Worm (Caenorhabditis elegans) whole organism, mixed stage, embryonic: ENCODE data around the gene F36H1.3.

Experiments
- bed-3 ChIP-seq: fragments of 200-800 bp; sonication (Bioruptor generic); optimal IDR thresholded peaks from 3 replicates; lab custom pipeline; 2018; ENCODE audit warnings: mild to moderate bottlenecking, missing genetic modification characterization, moderate library complexity, missing compliant biosample characterization
- blmp-1 ChIP-seq: fragments of 150-350 bp; optimal IDR thresholded peaks from 2 replicates; lab custom pipeline; 2014; ENCODE audit warnings: missing biosample characterization, missing genetic modification characterization
- ceh-39 ChIP-seq: fragments of 150-350 bp; optimal IDR thresholded peaks from 2 replicates; lab custom pipeline; 2014; ENCODE audit warnings: missing biosample characterization, missing genetic modification characterization
- ceh-43 ChIP-seq: fragments of 200-800 bp; sonication (Bioruptor generic); optimal IDR thresholded peaks from 2 replicates; lab custom pipeline; 2018; ENCODE audit warnings: mild to moderate bottlenecking, missing genetic modification characterization, moderate library complexity, missing compliant biosample characterization
- ceh-83 ChIP-seq: fragments of 200-800 bp; sonication (Bioruptor generic); optimal IDR thresholded peaks from 2 replicates; lab custom pipeline; 2018; ENCODE audit warnings: mild to moderate bottlenecking, missing genetic modification characterization, missing compliant biosample characterization
- ces-1 ChIP-seq: fragments of 150-350 bp; optimal IDR thresholded peaks from 2 replicates; lab custom pipeline; 2014; ENCODE audit warnings: missing biosample characterization, missing genetic modification reagents, missing genetic modification characterization
- cnd-1 ChIP-seq: fragments of 200-800 bp; sonication (Bioruptor generic); optimal IDR thresholded peaks from 2 replicates; lab custom pipeline; 2018; ENCODE audit warnings: mild to moderate bottlenecking, missing genetic modification characterization, missing compliant biosample characterization
- elt-1 ChIP-seq: sonication (generic microtip); optimal IDR thresholded peaks from 2 replicates; lab custom pipeline; 2017; ENCODE audit warnings: missing genetic modification characterization, mild to moderate bottlenecking, missing compliant biosample characterization, antibody characterized with exemption, moderate library complexity, borderline replicate concordance; ENCODE audit not compliant: insufficient read depth
- elt-3 ChIP-seq: fragments of 150-350 bp; optimal IDR thresholded peaks from 2 replicates; lab custom pipeline; 2014; ENCODE audit warnings: missing biosample characterization, missing genetic modification characterization
- flh-1 ChIP-seq: fragments of 200-800 bp; sonication (Bioruptor generic); optimal IDR thresholded peaks from 2 replicates; lab custom pipeline; 2018; ENCODE audit warnings: mild to moderate bottlenecking, missing genetic modification characterization, moderate library complexity, missing compliant biosample characterization
- ham-2 ChIP-seq: fragments of 200-800 bp; sonication (Bioruptor generic); optimal IDR thresholded peaks from 2 replicates; lab custom pipeline; 2018; ENCODE audit warnings: mild to moderate bottlenecking, missing genetic modification characterization, missing compliant biosample characterization
- hlh-1 ChIP-seq: fragments of 150-350 bp; optimal IDR thresholded peaks from 2 replicates; lab custom pipeline; 2014; ENCODE audit warnings: missing biosample characterization, missing genetic modification reagents, missing genetic modification characterization
- lsy-2 ChIP-seq: fragments of 150-350 bp; optimal IDR thresholded peaks from 2 replicates; lab custom pipeline; 2014; ENCODE audit warnings: missing biosample characterization, missing genetic modification characterization
- mep-1 ChIP-seq: fragments of 150-350 bp; optimal IDR thresholded peaks from 2 replicates; lab custom pipeline; 2017; ENCODE audit warnings: missing biosample characterization, missing genetic modification reagents, missing genetic modification characterization, inconsistent platforms
- mls-2 ChIP-seq: sonication (generic microtip); optimal IDR thresholded peaks from 2 replicates; lab custom pipeline; 2016; ENCODE audit warnings: mild to moderate bottlenecking, missing genetic modification characterization, moderate library complexity, missing compliant biosample characterization
- nhr-12 ChIP-seq: fragments of 150-350 bp; optimal IDR thresholded peaks from 2 replicates; lab custom pipeline; 2014; ENCODE audit warnings: missing biosample characterization, missing genetic modification characterization
- nhr-2 ChIP-seq: fragments of 150-350 bp; optimal IDR thresholded peaks from 2 replicates; lab custom pipeline; 2014; ENCODE audit warnings: missing biosample characterization, missing genetic modification characterization
- nhr-237 ChIP-seq: fragments of 150-350 bp; optimal IDR thresholded peaks from 2 replicates; lab custom pipeline; 2014; ENCODE audit warnings: missing biosample characterization, missing genetic modification characterization
- nhr-28 ChIP-seq: fragments of 150-350 bp; optimal IDR thresholded peaks from 2 replicates; lab custom pipeline; 2014; ENCODE audit warnings: missing biosample characterization, missing genetic modification characterization
- nhr-76 ChIP-seq: sonication (generic microtip); optimal IDR thresholded peaks from 2 replicates; lab custom pipeline; 2017; ENCODE audit warnings: missing biosample characterization, missing genetic modification characterization
- pha-4 ChIP-seq: fragments of 150-350 bp; optimal IDR thresholded peaks from 2 replicates; lab custom pipeline; 2018; ENCODE audit warnings: missing biosample characterization, missing genetic modification reagents, missing genetic modification characterization
- sem-2 ChIP-seq: fragments of 200-800 bp; sonication (Bioruptor generic); optimal IDR thresholded peaks from 2 replicates; lab custom pipeline; 2018; ENCODE audit warnings: mild to moderate bottlenecking, missing genetic modification characterization, missing compliant biosample characterization
- snpc-4 ChIP-seq: fragments of 150-350 bp; optimal IDR thresholded peaks from 2 replicates; lab custom pipeline; 2014; ENCODE audit warnings: missing biosample characterization, missing genetic modification characterization
- sptf-1 ChIP-seq: sonication (generic microtip); optimal IDR thresholded peaks from 2 replicates; lab custom pipeline; 2017; ENCODE audit warnings: mild to moderate bottlenecking, missing genetic modification characterization, moderate library complexity, missing compliant biosample characterization
- tbx-8 ChIP-seq: fragments of 200-800 bp; sonication (Bioruptor generic); optimal IDR thresholded peaks from 2 replicates; lab custom pipeline; 2018; ENCODE audit warnings: mild to moderate bottlenecking, missing genetic modification characterization, moderate library complexity, missing compliant biosample characterization
- unc-120 ChIP-seq: sonication (generic microtip); optimal IDR thresholded peaks from 2 replicates; lab custom pipeline; 2017; ENCODE audit warnings: missing genetic modification characterization, missing compliant biosample characterization; ENCODE audit not compliant: poor library complexity, severe bottlenecking
- unc-39 ChIP-seq: fragments of 150-350 bp; optimal IDR thresholded peaks from 2 replicates; lab custom pipeline; 2014; ENCODE audit warnings: missing biosample characterization, missing genetic modification characterization
- unc-62 ChIP-seq: fragments of 150-350 bp; optimal IDR thresholded peaks from 2 replicates; lab custom pipeline; 2014; ENCODE audit warnings: missing biosample characterization, missing genetic modification reagents, missing genetic modification characterization
- zip-8 ChIP-seq: fragments of 150-350 bp; optimal IDR thresholded peaks from 2 replicates; lab custom pipeline; 2014; ENCODE audit warnings: missing biosample characterization, missing genetic modification characterization
- ztf-11 ChIP-seq: fragments of 150-350 bp; optimal IDR thresholded peaks from 2 replicates; lab custom pipeline; 2014; ENCODE audit warnings: missing biosample characterization, missing genetic modification characterization

F36H1.3 gene

ce11 chrIV:11049806-11050205 lies at the start of gene F36H1.3:
TSS of gene F36H1.3 (plus strand) at chrIV:11050128.
- TF ChIP-seq nhr-12 (tag; lab: Kevin White, UChicago) (no peak), unc-39 (no peak), elt-3 (tag; lab: Kevin White, UChicago) (no peak), ztf-11 (tag; lab: Kevin White, UChicago) (no peak), ham-2 (GFP tag; lab: Kevin White, UChicago) (no peak), sptf-1 (tag; lab: Kevin White, UChicago) (no peak), nhr-237 (tag; lab: Kevin White, UChicago) (no peak), ceh-43 (GFP tag; lab: Kevin White, UChicago) (no peak), tbx-8 (GFP tag; lab: Kevin White, UChicago) (no peak), ceh-83 (GFP tag; lab: Kevin White, UChicago) (no peak), flh-1 (GFP tag; lab: Kevin White, UChicago) (no peak), mls-2 (no peak), unc-62 (no peak), blmp-1 (no peak), sem-2 (no peak), pha-4 (no peak)

- TF ChIP-seq nhr-2 (tag; lab: Kevin White, UChicago) (no peak), ceh-39 (tag; lab: Kevin White, UChicago) (no peak), zip-8 (no peak), elt-1 (tag; lab: Kevin White, UChicago) (no peak), bed-3 (GFP tag; lab: Kevin White, UChicago) (no peak), unc-62 (no peak), tbx-8 (GFP tag; lab: Kevin White, UChicago) (no peak), unc-39 (no peak), pha-4 (no peak), ces-1 (no peak), ceh-83 (GFP tag; lab: Kevin White, UChicago) (no peak), blmp-1 (no peak), mep-1 (tag; lab: Kevin White, UChicago) (no peak), flh-1 (GFP tag; lab: Kevin White, UChicago) (no peak), nhr-76 (tag; lab: Kevin White, UChicago) (no peak), ham-2 (GFP tag; lab: Kevin White, UChicago) (no peak), unc-120 (no peak), nhr-12 (tag; lab: Kevin White, UChicago) (no peak)
Observed at ce11 chrIV:11001614-11002013, 48.3 kb upstream of the F36H1.3 start, which contains the start of gene F13H10.9. TSS of gene F13H10.9 (plus strand) at chrIV:11001914.

- TF ChIP-seq nhr-2 (tag; lab: Kevin White, UChicago) (no peak), pha-4 (no peak), sptf-1 (tag; lab: Kevin White, UChicago) (no peak), lsy-2 (tag; lab: Kevin White, UChicago) (no peak), ceh-83 (GFP tag; lab: Kevin White, UChicago) (no peak), nhr-76 (tag; lab: Kevin White, UChicago) (no peak), ztf-11 (tag; lab: Kevin White, UChicago) (no peak)
Observed at ce11 chrIV:11004273-11004672, 45.7 kb upstream of the F36H1.3 start, which contains the start of gene F13H10.1. TSS of gene F13H10.1 (plus strand) at chrIV:11004573.

- no peak for TF ChIP-seq hlh-1
- no peak for TF ChIP-seq cnd-1 (tag; lab: Kevin White, UChicago)
- TF ChIP-seq ham-2 (GFP tag; lab: Kevin White, UChicago), result no peak
- no peak for TF ChIP-seq nhr-28 (tag; lab: Kevin White, UChicago)
- TF ChIP-seq ceh-83 (GFP tag; lab: Kevin White, UChicago), result no peak
- TF ChIP-seq unc-62, result no peak
- TF ChIP-seq nhr-2 (tag; lab: Kevin White, UChicago), result no peak
- no peak for TF ChIP-seq elt-3 (tag; lab: Kevin White, UChicago)
- no peak for TF ChIP-seq elt-1 (tag; lab: Kevin White, UChicago)
- TF ChIP-seq tbx-8 (GFP tag; lab: Kevin White, UChicago), result no peak
- TF ChIP-seq snpc-4 (tag; lab: Kevin White, UChicago), result no peak
- TF ChIP-seq blmp-1, result no peak
- no peak for TF ChIP-seq nhr-76 (tag; lab: Kevin White, UChicago)
- TF ChIP-seq mep-1 (tag; lab: Kevin White, UChicago), result no peak
- TF ChIP-seq zip-8, result no peak
- no peak for TF ChIP-seq pha-4
- no peak for TF ChIP-seq ceh-43 (GFP tag; lab: Kevin White, UChicago)
Observed at ce11 chrIV:11006383-11006782, 43.5 kb upstream of the F36H1.3 start.

ce11 chrIV:11006868-11007267 lies 43.1 kb upstream of the F36H1.3 start:
- no peak for TF ChIP-seq nhr-2 (tag; lab: Kevin White, UChicago)
- TF ChIP-seq nhr-12 (tag; lab: Kevin White, UChicago), result no peak
- no peak for TF ChIP-seq bed-3 (GFP tag; lab: Kevin White, UChicago)
- no peak for TF ChIP-seq cnd-1 (tag; lab: Kevin White, UChicago)
